Worm (Caenorhabditis elegans): ENCODE results near the gene cwc-15.
A peak's percentile ranks its signal among the peaks of the same experiment; 100 is the strongest.

The cwc-15 gene

DNA sequence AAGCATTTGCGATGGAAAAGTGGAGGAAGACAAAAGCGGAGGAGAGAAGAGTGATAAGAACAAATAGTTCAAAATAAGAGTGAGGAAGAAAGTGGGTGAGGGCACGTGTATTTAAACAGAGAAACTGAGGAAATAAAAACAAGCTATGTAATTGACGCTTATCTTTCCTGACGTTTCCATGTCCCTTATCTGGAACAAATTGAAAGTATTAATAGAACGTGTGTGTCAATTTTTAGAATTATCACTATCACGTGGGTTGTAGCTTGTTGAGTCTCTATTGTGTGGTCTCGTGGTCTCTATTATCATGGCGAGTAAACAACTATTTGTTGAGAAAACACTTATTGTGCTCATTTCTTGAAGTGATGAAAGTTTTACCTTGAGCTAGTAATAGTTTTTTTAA, 22.7 kb downstream of the cwc-15 start, which contains the start of gene T10C6.15 (continued):
- no peak for TF ChIP-seq ama-1 (optimal IDR thresholded peaks at IDR 0.05)

ce11 chrV:16046573-16046972, 23.4 kb downstream of the cwc-15 start, which contains the start of gene ZK285.2:
TSS of gene ZK285.2 (plus strand) at chrV:16046873.
- TF ChIP-seq nhr-85 (tag) (no peak), efl-1 (optimal IDR thresholded peaks at IDR 0.05) (no peak), efl-1 (GFP tag; optimal IDR thresholded peaks at IDR 0.05 in 1 of 2) (peak in 1 of 2 experiments; percentile 16), nhr-11 (tag; optimal IDR thresholded peaks at IDR 0.05) (no peak), dsc-1 (tag; optimal IDR thresholded peaks at IDR 0.05) (no peak), blmp-1 (tag; optimal IDR thresholded peaks at IDR 0.05) (peak; percentile 31), jun-1 (tag; optimal IDR thresholded peaks at IDR 0.05) (no peak)

DNA sequence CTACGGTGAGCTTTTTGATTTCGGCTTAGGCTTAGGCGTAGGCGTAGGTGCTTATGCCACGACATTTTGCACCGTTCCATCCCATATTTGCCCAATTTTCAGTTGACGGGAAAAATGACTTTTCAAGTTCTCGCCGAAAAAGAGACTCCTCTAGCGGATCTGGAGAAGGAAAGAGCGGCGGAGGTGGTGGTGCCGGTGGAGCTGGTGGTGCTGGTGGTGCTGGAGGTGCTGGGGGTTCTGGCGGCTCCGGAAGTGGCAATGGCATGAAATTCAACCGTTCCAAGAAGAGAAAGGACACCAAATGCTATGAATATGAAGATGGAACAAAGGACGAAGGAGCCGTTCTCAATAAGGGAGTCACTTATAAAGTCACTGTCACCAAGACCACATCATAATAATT, 23.9 kb downstream of the cwc-15 start:
- no peak for TF ChIP-seq nhr-71 (tag; optimal IDR thresholded peaks at IDR 0.05)
- TF ChIP-seq dpl-1 (GFP tag; optimal IDR thresholded peaks at IDR 0.05), result no peak
- TF ChIP-seq fkh-8 (tag; optimal IDR thresholded peaks at IDR 0.05), result no peak
- no peak for TF ChIP-seq swsn-7 (tag; optimal IDR thresholded peaks at IDR 0.05)

- TF ChIP-seq unc-130 (tag; optimal IDR thresholded peaks at IDR 0.05) (no peak), dsc-1 (tag; optimal IDR thresholded peaks at IDR 0.05) (no peak), elt-3 (tag; optimal IDR thresholded peaks at IDR 0.05) (no peak), C34B4.2 (tag; optimal IDR thresholded peaks at IDR 0.05) (no peak), lin-35 (GFP tag; optimal IDR thresholded peaks at IDR 0.05) (no peak), aha-1 (tag; optimal IDR thresholded peaks at IDR 0.05) (no peak), nhr-20 (tag; optimal IDR thresholded peaks at IDR 0.05) (no peak), sox-4 (tag; optimal IDR thresholded peaks at IDR 0.05) (no peak), nhr-47 (tag; optimal IDR thresholded peaks at IDR 0.05) (no peak), zip-4 (GFP tag; optimal IDR thresholded peaks at IDR 0.05) (no peak), nhr-12 (tag; optimal IDR thresholded peaks at IDR 0.05) (no peak), pax-3 (tag; optimal IDR thresholded peaks at IDR 0.05) (no peak), nhr-71 (tag; optimal IDR thresholded peaks at IDR 0.05) (no peak), F16B12.6 (tag; optimal IDR thresholded peaks at IDR 0.05) (no peak), lin-15B (tag; optimal IDR thresholded peaks at IDR 0.05) (no peak), ceh-63 (GFP tag; optimal IDR thresholded peaks at IDR 0.05) (no peak), ztf-4 (tag; optimal IDR thresholded peaks at IDR 0.05) (no peak), efl-1 (optimal IDR thresholded peaks at IDR 0.05) (no peak), efl-1 (GFP tag; optimal IDR thresholded peaks at IDR 0.05 in 1 of 2) (no peak), ets-5 (GFP tag; IDR thresholded peaks at IDR 0.05) (no peak)
Observed at ce11 chrV:16047508-16047907, 24.4 kb downstream of the cwc-15 start, which contains the start of gene str-198. TSS of gene str-198 (plus strand) at chrV:16047808.

ce11 chrV:16049177-16049576, 26.0 kb downstream of the cwc-15 start, which contains the start of gene best-12:
TSS of gene best-12 (plus strand) at chrV:16049477.
- TF ChIP-seq ztf-4 (tag; optimal IDR thresholded peaks at IDR 0.05), result no peak
- no peak for TF ChIP-seq unc-86 (tag; optimal IDR thresholded peaks at IDR 0.05)
- no peak for TF ChIP-seq egl-27 (tag; optimal IDR thresholded peaks at IDR 0.05)
- TF ChIP-seq sptf-1 (tag; optimal IDR thresholded peaks at IDR 0.05), result no peak
- TF ChIP-seq ets-5 (GFP tag; IDR thresholded peaks at IDR 0.05), result no peak
- no peak for TF ChIP-seq mab-9 (GFP tag; IDR thresholded peaks at IDR 0.05)
- no peak for TF ChIP-seq lin-13 (GFP tag; optimal IDR thresholded peaks at IDR 0.05)
- no peak for TF ChIP-seq sox-4 (tag; optimal IDR thresholded peaks at IDR 0.05)
- TF ChIP-seq aha-1 (tag; optimal IDR thresholded peaks at IDR 0.05), result no peak
- TF ChIP-seq ceh-82 (tag; optimal IDR thresholded peaks at IDR 0.05), result no peak
- TF ChIP-seq ceh-88 (GFP tag; IDR thresholded peaks at IDR 0.05), result no peak
- no peak for TF ChIP-seq nhr-20 (tag; optimal IDR thresholded peaks at IDR 0.05)
- TF ChIP-seq mef-2 (tag; optimal IDR thresholded peaks at IDR 0.05), result no peak
- TF ChIP-seq fkh-8 (tag; optimal IDR thresholded peaks at IDR 0.05), result no peak
- no peak for TF ChIP-seq dpl-1 (GFP tag; optimal IDR thresholded peaks at IDR 0.05)
